Worm (Caenorhabditis elegans) whole organism, L2 larva: Measurements from ENCODE around the gene Y48G9A.11.

ENCODE experiments used
- alr-1 ChIP-seq: fragments of 150-350 bp; optimal IDR thresholded peaks from 2 replicates; lab custom pipeline; 2014; ENCODE audit warnings: missing biosample characterization, missing genetic modification characterization
- ama-1 ChIP-seq: fragments of 150-350 bp; optimal IDR thresholded peaks from 2 replicates; lab custom pipeline; 2018; ENCODE audit warnings: inconsistent platforms
- elt-3 ChIP-seq: sonication (generic microtip); optimal IDR thresholded peaks from 2 replicates; lab custom pipeline; 2017; ENCODE audit warnings: missing biosample characterization, missing genetic modification characterization
- mbf-1 ChIP-seq: sonication (generic microtip); optimal IDR thresholded peaks from 2 replicates; lab custom pipeline; 2017; ENCODE audit warnings: missing biosample characterization, missing genetic modification characterization
- mdl-1 ChIP-seq, 2 experiments: fragments of 150-350 bp in 1 of 2; sonication (generic microtip) in 1 of 2; optimal IDR thresholded peaks; 2 replicates each; lab custom pipeline; 2017; ENCODE audit warnings: missing biosample characterization in 2 of 2, missing genetic modification characterization in 2 of 2
- nhr-6 ChIP-seq: fragments of 150-350 bp; optimal IDR thresholded peaks from 2 replicates; lab custom pipeline; 2014; ENCODE audit warnings: missing biosample characterization, missing genetic modification characterization
- unc-39 ChIP-seq: fragments of 150-350 bp; optimal IDR thresholded peaks from 2 replicates; lab custom pipeline; 2014; ENCODE audit warnings: missing biosample characterization, missing genetic modification characterization
- unc-55 ChIP-seq: fragments of 150-350 bp; sonication (generic microtip); optimal IDR thresholded peaks from 3 replicates; lab custom pipeline; 2014; ENCODE audit warnings: missing biosample characterization, missing genetic modification reagents, missing genetic modification characterization
- unc-62 ChIP-seq: fragments of 150-350 bp; optimal IDR thresholded peaks from 2 replicates; lab custom pipeline; 2014; ENCODE audit warnings: missing biosample characterization, missing genetic modification reagents, missing genetic modification characterization

DNA sequence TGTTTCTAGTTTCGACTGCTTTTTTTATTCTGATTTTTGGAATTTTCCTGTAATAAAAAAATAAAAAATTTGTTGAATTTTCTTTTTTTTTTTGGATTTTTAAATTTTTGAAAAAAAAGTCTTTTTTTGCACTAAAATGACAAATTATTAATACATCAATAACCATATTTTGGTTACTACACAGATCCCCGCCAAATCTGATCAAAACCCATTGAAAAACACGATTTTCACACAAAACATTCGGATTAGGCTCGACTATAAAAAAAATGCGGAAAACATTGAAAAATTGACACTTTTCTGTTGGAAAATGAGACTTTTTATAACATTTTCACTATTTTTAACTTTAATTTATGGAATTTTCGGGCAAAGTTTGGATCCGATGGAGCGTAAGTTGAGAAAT lies 6.4 kb downstream of the Y48G9A.11 start, which contains the start of gene Y48G9A.7:
- TF ChIP-seq nhr-6 (tag; lab: Kevin White, UChicago) (no peak), mdl-1 (tag; optimal IDR thresholded peaks at IDR 0.05; lab: Kevin White, UChicago) (no peak), elt-3 (tag; lab: Kevin White, UChicago) (no peak), unc-55 (no peak), unc-62 (no peak), mbf-1 (tag; lab: Kevin White, UChicago) (no peak), ama-1 (lab: Kevin White, UChicago) (no peak), unc-39 (tag; lab: Kevin White, UChicago) (no peak), alr-1 (no peak)
